Fruit fly (Drosophila melanogaster): ENCODE results near the gene CG42495.
A peak's percentile ranks its signal among the peaks of the same experiment; 100 is the strongest.

The CG42495 gene

dm6 chr3L:18640584-18641527 lies 26.3 kb upstream of the CG42495 start:
- TF ChIP-seq CG4496 (GFP tag; IDR thresholded peaks at IDR 0.05) (peak; percentile 99), CG8159 (tag; optimal IDR thresholded peaks at IDR 0.05) (peak; percentile 86), EcR (GFP tag; optimal IDR thresholded peaks at IDR 0.05) (no peak), CG34367 (tag; optimal IDR thresholded peaks at IDR 0.05) (peak; percentile 87), Pif1B (GFP tag; optimal IDR thresholded peaks at IDR 0.05) (peak; percentile 82), rn (GFP tag; IDR thresholded peaks at IDR 0.05) (peak; percentile 99), gl (tag; optimal IDR thresholded peaks at IDR 0.05) (peak; percentile 61), CG15710 (tag; optimal IDR thresholded peaks at IDR 0.05) (peak; percentile 81), CG14655 (GFP tag; optimal IDR thresholded peaks at IDR 0.05) (peak; percentile 96), Ets98B (GFP tag; IDR thresholded peaks at IDR 0.05) (peak; percentile 99), Snoo (tag; optimal IDR thresholded peaks at IDR 0.05) (peak; percentile 87), CG9948 (tag; optimal IDR thresholded peaks at IDR 0.05) (peak; percentile 90), fd96Ca (GFP tag; IDR thresholded peaks at IDR 0.05) (peak; percentile 96), CG17806 (tag; optimal IDR thresholded peaks at IDR 0.05) (peak; percentile 83), D1 (tag; optimal IDR thresholded peaks at IDR 0.05) (peak; percentile 15), CG32121 (GFP tag; IDR thresholded peaks at IDR 0.05) (peak; percentile 99), CG10348 (GFP tag; IDR thresholded peaks at IDR 0.05) (peak; percentile 94), CG12605 (GFP tag; IDR thresholded peaks at IDR 0.05) (peak; percentile 98), CG8301 (tag; optimal IDR thresholded peaks at IDR 0.05) (peak; percentile 96), CG13204 (GFP tag; optimal IDR thresholded peaks at IDR 0.05) (peak; percentile 45), Pif1A (GFP tag; optimal IDR thresholded peaks at IDR 0.05) (peak; percentile 84)

dm6 chr3L:18643222-18643621 lies 23.9 kb upstream of the CG42495 start:
- no peak for TF ChIP-seq Pif1B (GFP tag; optimal IDR thresholded peaks at IDR 0.05)
- TF ChIP-seq CG4496 (GFP tag; IDR thresholded peaks at IDR 0.05), result no peak
- no peak for TF ChIP-seq CG32121 (GFP tag; IDR thresholded peaks at IDR 0.05)
- no peak for TF ChIP-seq CG15710 (tag; optimal IDR thresholded peaks at IDR 0.05)
- no peak for TF ChIP-seq Ets98B (GFP tag; IDR thresholded peaks at IDR 0.05)
- TF ChIP-seq rn (GFP tag; IDR thresholded peaks at IDR 0.05), result no peak
- TF ChIP-seq CG17806 (tag; optimal IDR thresholded peaks at IDR 0.05), result no peak
- no peak for TF ChIP-seq Pif1A (GFP tag; optimal IDR thresholded peaks at IDR 0.05)
- no peak for TF ChIP-seq CG14655 (GFP tag; optimal IDR thresholded peaks at IDR 0.05)
- TF ChIP-seq CG8159 (tag; optimal IDR thresholded peaks at IDR 0.05), result no peak
- TF ChIP-seq CG13204 (GFP tag; optimal IDR thresholded peaks at IDR 0.05), result no peak
- TF ChIP-seq CG10348 (GFP tag; IDR thresholded peaks at IDR 0.05), result no peak
- no peak for TF ChIP-seq D1 (tag; optimal IDR thresholded peaks at IDR 0.05)
- no peak for TF ChIP-seq CG8301 (tag; optimal IDR thresholded peaks at IDR 0.05)
- TF ChIP-seq CG9948 (tag; optimal IDR thresholded peaks at IDR 0.05), result no peak
- TF ChIP-seq fd96Ca (GFP tag; IDR thresholded peaks at IDR 0.05), result no peak
- no peak for TF ChIP-seq EcR (GFP tag; optimal IDR thresholded peaks at IDR 0.05)
- no peak for TF ChIP-seq CG34367 (tag; optimal IDR thresholded peaks at IDR 0.05)

dm6 chr3L:18653737-18654136 lies 13.4 kb upstream of the CG42495 start:
- no peak for TF ChIP-seq CG32121 (GFP tag; IDR thresholded peaks at IDR 0.05)
- no peak for TF ChIP-seq CG34367 (tag; optimal IDR thresholded peaks at IDR 0.05)
- no peak for TF ChIP-seq Ets98B (GFP tag; IDR thresholded peaks at IDR 0.05)
- no peak for TF ChIP-seq CG8159 (tag; optimal IDR thresholded peaks at IDR 0.05)
- TF ChIP-seq Pif1B (GFP tag; optimal IDR thresholded peaks at IDR 0.05), result no peak
- no peak for TF ChIP-seq CG9948 (tag; optimal IDR thresholded peaks at IDR 0.05)
- TF ChIP-seq CG17806 (tag; optimal IDR thresholded peaks at IDR 0.05), result no peak

dm6 chr3L:18665594-18665993 lies 1.6 kb upstream of the CG42495 start:
- TF ChIP-seq EcR (GFP tag; optimal IDR thresholded peaks at IDR 0.05), result no peak
- no peak for TF ChIP-seq Ets98B (GFP tag; IDR thresholded peaks at IDR 0.05)
- TF ChIP-seq Pif1B (GFP tag; optimal IDR thresholded peaks at IDR 0.05), result no peak
- no peak for TF ChIP-seq CG32121 (GFP tag; IDR thresholded peaks at IDR 0.05)
- TF ChIP-seq CG4496 (GFP tag; IDR thresholded peaks at IDR 0.05), result no peak
- no peak for TF ChIP-seq gl (tag; optimal IDR thresholded peaks at IDR 0.05)
- TF ChIP-seq CG17806 (tag; optimal IDR thresholded peaks at IDR 0.05), result no peak
- no peak for TF ChIP-seq CG10348 (GFP tag; IDR thresholded peaks at IDR 0.05)
- no peak for TF ChIP-seq CG15710 (tag; optimal IDR thresholded peaks at IDR 0.05)
- TF ChIP-seq Snoo (tag; optimal IDR thresholded peaks at IDR 0.05), result no peak
- TF ChIP-seq CG8159 (tag; optimal IDR thresholded peaks at IDR 0.05), result no peak
- no peak for TF ChIP-seq Pif1A (GFP tag; optimal IDR thresholded peaks at IDR 0.05)
- TF ChIP-seq CG34367 (tag; optimal IDR thresholded peaks at IDR 0.05), result no peak

- TF ChIP-seq CG15710 (tag; optimal IDR thresholded peaks at IDR 0.05), result no peak
- no peak for TF ChIP-seq Ets98B (GFP tag; IDR thresholded peaks at IDR 0.05)
- no peak for TF ChIP-seq CG12605 (GFP tag; IDR thresholded peaks at IDR 0.05)
- TF ChIP-seq EcR (GFP tag; optimal IDR thresholded peaks at IDR 0.05), result no peak
Measured at dm6 chr3L:18669874-18670273, 2.7 kb downstream of the CG42495 start.

dm6 chr3L:18672203-18672602 lies 5.0 kb downstream of the CG42495 start:
- TF ChIP-seq Pif1B (GFP tag; optimal IDR thresholded peaks at IDR 0.05), result peak; percentile 17
- TF ChIP-seq CG8159 (tag; optimal IDR thresholded peaks at IDR 0.05), result no peak
- no peak for TF ChIP-seq CG10348 (GFP tag; IDR thresholded peaks at IDR 0.05)
- TF ChIP-seq fd96Ca (GFP tag; IDR thresholded peaks at IDR 0.05), result peak; percentile 26; the same call in 1 of the 3 replicates
- peak; percentile 2 for TF ChIP-seq CG15710 (tag; optimal IDR thresholded peaks at IDR 0.05)
- no peak for TF ChIP-seq EcR (GFP tag; optimal IDR thresholded peaks at IDR 0.05)
- TF ChIP-seq CG4496 (GFP tag; IDR thresholded peaks at IDR 0.05), result peak; percentile 49; the same call in 1 of the 3 replicates
- TF ChIP-seq CG32121 (GFP tag; IDR thresholded peaks at IDR 0.05), result no peak
- TF ChIP-seq gl (tag; optimal IDR thresholded peaks at IDR 0.05), result no peak
- no peak for TF ChIP-seq CG13204 (GFP tag; optimal IDR thresholded peaks at IDR 0.05)
- TF ChIP-seq CG9948 (tag; optimal IDR thresholded peaks at IDR 0.05), result peak; percentile 3
- TF ChIP-seq CG34367 (tag; optimal IDR thresholded peaks at IDR 0.05), result no peak
- TF ChIP-seq Pif1A (GFP tag; optimal IDR thresholded peaks at IDR 0.05), result no peak
- no peak for TF ChIP-seq rn (GFP tag; IDR thresholded peaks at IDR 0.05)
- TF ChIP-seq CG17806 (tag; optimal IDR thresholded peaks at IDR 0.05), result peak; percentile 10
- TF ChIP-seq CG8301 (tag; optimal IDR thresholded peaks at IDR 0.05), result no peak
- TF ChIP-seq Snoo (tag; optimal IDR thresholded peaks at IDR 0.05), result peak; percentile 55
